Worm (Caenorhabditis elegans) whole organism, L4 larva: ENCODE data around the gene gei-14.

Experiments
- D1046.2 ChIP-seq: fragments of 200-800 bp; sonication (Bioruptor generic); IDR thresholded peaks from 2 replicates; pipeline ENCODE4 v1.3.6; 2022; ENCODE audit warnings: missing genetic modification characterization, missing compliant biosample characterization
- F10B5.3 ChIP-seq: sonication (generic microtip); optimal IDR thresholded peaks from 2 replicates; lab custom pipeline; 2016; ENCODE audit warnings: mild to moderate bottlenecking, missing genetic modification characterization, missing compliant biosample characterization
- F37D6.2 ChIP-seq: sonication (generic microtip); optimal IDR thresholded peaks from 2 replicates; lab custom pipeline; 2016; ENCODE audit warnings: mild to moderate bottlenecking, missing genetic modification characterization, missing compliant biosample characterization
- F49E8.2 ChIP-seq: sonication (generic microtip); optimal IDR thresholded peaks from 2 replicates; lab custom pipeline; 2016; ENCODE audit warnings: missing compliant biosample characterization, mild to moderate bottlenecking, missing genetic modification characterization, borderline replicate concordance
- T20F7.1 ChIP-seq: fragments of 200-800 bp; sonication (Bioruptor generic); optimal IDR thresholded peaks from 2 replicates; lab custom pipeline; 2018; ENCODE audit warnings: mild to moderate bottlenecking, missing genetic modification characterization, missing compliant biosample characterization
- Y48G9A.11 ChIP-seq: fragments of 200-800 bp; sonication (Bioruptor generic); IDR thresholded peaks from 2 replicates; pipeline ENCODE4 v1.3.6; 2022; ENCODE audit warnings: missing genetic modification reagents, missing genetic modification characterization, missing compliant biosample characterization
- ama-1 ChIP-seq: fragments of 150-350 bp; optimal IDR thresholded peaks from 2 replicates; lab custom pipeline; 2014; ENCODE audit warnings: inconsistent platforms, mixed read lengths
- ceh-28 ChIP-seq: fragments of 150-350 bp; optimal IDR thresholded peaks from 2 replicates; lab custom pipeline; 2014; ENCODE audit warnings: missing biosample characterization, missing genetic modification reagents, missing genetic modification characterization
- cey-2 ChIP-seq: sonication (generic microtip); optimal IDR thresholded peaks from 3 replicates; lab custom pipeline; 2017; ENCODE audit warnings: missing genetic modification characterization, mild to moderate bottlenecking, missing compliant biosample characterization, antibody characterized with exemption, borderline replicate concordance; ENCODE audit not compliant: insufficient read depth
- daf-16 ChIP-seq, 3 experiments: sonication (generic microtip); optimal IDR thresholded peaks; 2 replicates each; lab custom pipeline; 2016 to 2017; ENCODE audit warnings: missing genetic modification characterization in 3 of 3, missing genetic modification reagents in 3 of 3, mild to moderate bottlenecking in 2 of 3, missing compliant biosample characterization in 2 of 3, missing biosample characterization in 1 of 3, moderate library complexity in 1 of 3
- dmd-9 ChIP-seq: fragments of 200-800 bp; sonication (Bioruptor generic); IDR thresholded peaks from 2 replicates; pipeline ENCODE4 v1.3.6; 2022; ENCODE audit warnings: missing genetic modification reagents, missing genetic modification characterization, missing compliant biosample characterization
- egl-27 ChIP-seq: sonication (generic microtip); optimal IDR thresholded peaks from 3 replicates; lab custom pipeline; 2017; ENCODE audit warnings: missing biosample characterization, missing genetic modification reagents, missing genetic modification characterization
- fos-1 ChIP-seq: fragments of 150-350 bp; optimal IDR thresholded peaks from 2 replicates; lab custom pipeline; 2014; ENCODE audit warnings: missing biosample characterization, missing genetic modification characterization
- hlh-11 ChIP-seq: fragments of 200-800 bp; sonication (Bioruptor generic); optimal IDR thresholded peaks from 2 replicates; lab custom pipeline; 2018; ENCODE audit warnings: mild to moderate bottlenecking, missing genetic modification characterization, missing compliant biosample characterization
- hlh-30 ChIP-seq: sonication (generic microtip); optimal IDR thresholded peaks from 2 replicates; lab custom pipeline; 2017; ENCODE audit warnings: antibody characterized with exemption, mild to moderate bottlenecking, missing genetic modification characterization, missing compliant biosample characterization; ENCODE audit not compliant: insufficient read depth
- jun-1 ChIP-seq: fragments of 150-350 bp; optimal IDR thresholded peaks from 2 replicates; lab custom pipeline; 2014; ENCODE audit warnings: missing biosample characterization, missing genetic modification reagents, missing genetic modification characterization
- lin-13 ChIP-seq: fragments of 150-350 bp; optimal IDR thresholded peaks from 2 replicates; lab custom pipeline; 2014; ENCODE audit warnings: missing biosample characterization, missing genetic modification reagents, missing genetic modification characterization
- lin-15B ChIP-seq: fragments of 150-350 bp; sonication (generic microtip); optimal IDR thresholded peaks from 3 replicates; lab custom pipeline; 2014; ENCODE audit warnings: missing biosample characterization, missing genetic modification characterization
- lin-38 ChIP-seq: fragments of 200-800 bp; sonication (Bioruptor generic); IDR thresholded peaks from 2 replicates; pipeline ENCODE4 v1.3.6; 2022; ENCODE audit warnings: missing genetic modification reagents, missing genetic modification characterization, missing compliant biosample characterization
- mdl-1 ChIP-seq, 2 experiments: fragments of 150-350 bp in 1 of 2; sonication (generic microtip) in 1 of 2; optimal IDR thresholded peaks; 2 replicates each; lab custom pipeline; 2014 to 2017; ENCODE audit warnings: missing biosample characterization in 2 of 2, missing genetic modification characterization in 2 of 2
- mdt-29 ChIP-seq: fragments of 200-800 bp; sonication (Bioruptor generic); IDR thresholded peaks from 2 replicates; pipeline ENCODE4 v1.3.6; 2022; ENCODE audit warnings: missing genetic modification reagents, missing genetic modification characterization, missing compliant biosample characterization
- mxl-3 ChIP-seq: fragments of 200-800 bp; sonication (Bioruptor generic); optimal IDR thresholded peaks from 2 replicates; lab custom pipeline; 2018; ENCODE audit warnings: mild to moderate bottlenecking, missing genetic modification characterization, missing compliant biosample characterization
- nhr-102 ChIP-seq: sonication (generic microtip); optimal IDR thresholded peaks from 2 replicates; lab custom pipeline; 2016; ENCODE audit warnings: mild to moderate bottlenecking, missing genetic modification characterization, moderate library complexity, missing compliant biosample characterization
- nhr-11 ChIP-seq: fragments of 150-350 bp; optimal IDR thresholded peaks from 2 replicates; lab custom pipeline; 2014; ENCODE audit warnings: missing biosample characterization, missing genetic modification characterization
- nhr-111 ChIP-seq: fragments of 200-800 bp; sonication (Bioruptor generic); optimal IDR thresholded peaks from 2 replicates; lab custom pipeline; 2018; ENCODE audit warnings: mild to moderate bottlenecking, missing genetic modification characterization, missing compliant biosample characterization
- nhr-28 ChIP-seq: fragments of 150-350 bp; optimal IDR thresholded peaks from 2 replicates; lab custom pipeline; 2014; ENCODE audit warnings: missing biosample characterization, missing genetic modification characterization
- nhr-48 ChIP-seq: sonication (generic microtip); optimal IDR thresholded peaks from 2 replicates; lab custom pipeline; 2016; ENCODE audit warnings: mild to moderate bottlenecking, missing genetic modification characterization, missing compliant biosample characterization
- nhr-6 ChIP-seq: fragments of 150-350 bp; optimal IDR thresholded peaks from 2 replicates; lab custom pipeline; 2014; ENCODE audit warnings: missing biosample characterization, missing genetic modification characterization
- pha-4 ChIP-seq, 2 experiments: fragments of 150-350 bp in 1 of 2; fragments of 200-800 bp in 1 of 2; sonication (Bioruptor generic) in 1 of 2; IDR thresholded peaks in 1 of 2; optimal IDR thresholded peaks in 1 of 2; 2 replicates each; pipeline versions ENCODE4 v1.3.6 to Lab custom; 2014 to 2022; ENCODE audit warnings: missing genetic modification characterization in 2 of 2, missing genetic modification reagents in 2 of 2, missing biosample characterization in 1 of 2, missing compliant biosample characterization in 1 of 2
- pqm-1 ChIP-seq: sonication (generic microtip); optimal IDR thresholded peaks from 2 replicates; lab custom pipeline; 2017; ENCODE audit warnings: missing biosample characterization, missing genetic modification characterization
- snpc-1.2 ChIP-seq: fragments of 200-800 bp; sonication (Bioruptor generic); IDR thresholded peaks from 2 replicates; pipeline ENCODE4 v1.3.6; 2022; ENCODE audit warnings: missing genetic modification reagents, missing genetic modification characterization, missing compliant biosample characterization
- spr-3 ChIP-seq: fragments of 200-800 bp; sonication (Bioruptor generic); optimal IDR thresholded peaks from 2 replicates; lab custom pipeline; 2018; ENCODE audit warnings: mild to moderate bottlenecking, missing genetic modification characterization, missing compliant biosample characterization
- tag-97 ChIP-seq: fragments of 200-800 bp; sonication (Bioruptor generic); IDR thresholded peaks from 2 replicates; pipeline ENCODE4 v1.3.6; 2022; ENCODE audit warnings: missing genetic modification characterization, missing compliant biosample characterization
- unc-130 ChIP-seq: sonication (generic microtip); optimal IDR thresholded peaks from 2 replicates; lab custom pipeline; 2016; ENCODE audit warnings: missing genetic modification reagents, missing genetic modification characterization, missing compliant biosample characterization
- unc-62 ChIP-seq, 3 experiments: fragments of 150-350 bp in 1 of 3; sonication (generic microtip); optimal IDR thresholded peaks in 2 of 3; peaks in 1 of 3; 1 replicate in 1 of 3; 2 replicates in 2 of 3; lab custom pipeline; 2014 to 2017; ENCODE audit warnings: missing biosample characterization in 3 of 3, missing genetic modification characterization in 3 of 3, missing genetic modification reagents in 3 of 3, missing genotype in 1 of 3
- zag-1 ChIP-seq: fragments of 150-350 bp; optimal IDR thresholded peaks from 2 replicates; lab custom pipeline; 2014; ENCODE audit warnings: missing biosample characterization, missing genetic modification characterization
- zip-2 ChIP-seq: fragments of 150-350 bp; optimal IDR thresholded peaks from 2 replicates; lab custom pipeline; 2014; ENCODE audit warnings: missing biosample characterization, missing genetic modification characterization
- ztf-11 ChIP-seq: fragments of 150-350 bp; optimal IDR thresholded peaks from 2 replicates; lab custom pipeline; 2014; ENCODE audit warnings: missing biosample characterization, missing genetic modification characterization
- ztf-7 ChIP-seq: fragments of 150-350 bp; optimal IDR thresholded peaks from 2 replicates; lab custom pipeline; 2014; ENCODE audit warnings: missing biosample characterization, missing genetic modification characterization

The gei-14 gene

DNA sequence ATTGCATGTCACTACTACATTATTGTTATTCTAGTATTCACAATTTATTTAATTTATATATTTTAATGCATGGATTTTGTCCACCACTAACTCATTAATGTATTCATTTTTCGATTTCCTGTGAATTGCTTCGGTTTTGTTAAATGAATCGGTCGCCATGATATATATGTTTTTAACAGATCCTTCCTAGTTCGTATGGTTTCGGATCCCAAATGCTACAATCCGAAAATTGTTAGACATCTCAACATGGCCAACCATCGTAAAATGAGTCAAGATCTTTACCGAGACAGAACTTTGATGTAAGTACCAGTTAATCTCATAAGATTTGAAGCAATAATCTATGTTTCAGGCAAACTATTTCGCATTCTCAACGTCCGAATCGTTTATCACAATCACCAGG, 3.0 kb downstream of the gei-14 start:
- TF ChIP-seq unc-62 (GFP tag; optimal IDR thresholded peaks at IDR 0.05 in 1 of 2; lab: Kevin White, UChicago) = peak in 1 of 2 experiments; percentile 93
- no peak for TF ChIP-seq unc-62 (tag; optimal IDR thresholded peaks at IDR 0.05; lab: Kevin White, UChicago)
- no peak for TF ChIP-seq F49E8.2
- 0 out of 2 replicates have a peak, but pooled peaks have one; percentile 34 for TF ChIP-seq lin-38 (GFP tag; lab: Robert Waterston, UW)
- no peak for TF ChIP-seq spr-3 (GFP tag; lab: Kevin White, UChicago)

DNA sequence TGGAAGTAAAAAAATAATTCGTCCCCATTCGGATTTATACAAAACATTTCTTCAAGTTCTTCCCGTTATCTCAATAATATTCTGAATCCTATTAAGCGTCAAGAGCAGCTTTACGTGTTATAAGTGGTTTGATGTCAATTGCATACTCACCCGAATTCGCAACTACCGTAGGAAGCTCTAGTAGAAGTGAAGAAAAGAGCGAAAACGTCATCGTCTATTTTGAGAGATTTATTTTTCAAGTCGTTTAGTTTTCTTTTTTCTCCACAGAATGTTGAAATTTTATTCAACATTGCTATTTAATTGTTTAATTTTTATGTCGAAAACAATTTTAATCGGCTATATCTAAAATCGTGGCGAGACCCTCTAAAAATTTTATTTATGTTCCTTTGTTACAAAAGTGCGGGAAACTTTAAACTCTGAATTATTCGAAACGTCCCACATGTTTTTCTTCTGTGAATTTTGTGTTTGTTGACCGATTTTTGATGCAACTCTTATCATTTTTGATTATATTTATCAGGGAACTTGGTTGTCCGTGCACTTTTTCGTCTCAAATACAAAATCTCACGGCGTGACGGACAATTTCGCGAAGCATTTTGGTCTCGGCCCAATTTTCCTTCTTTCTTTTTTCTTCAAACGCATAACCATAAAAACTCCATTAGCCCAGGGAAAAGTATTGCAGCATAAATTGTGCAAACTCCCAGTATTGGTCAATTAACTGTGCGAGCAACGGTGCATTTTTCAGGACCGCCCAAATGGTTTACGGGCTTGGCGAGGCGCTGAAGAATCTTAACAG, 6.0 kb downstream of the gei-14 start, which contains the start of gene tdc-1:
tdc-1 (plus strand) TSS at position 743 of the 793 bp plus-strand sequence.
- TF ChIP-seq daf-16 (GFP tag; optimal IDR thresholded peaks at IDR 0.05; lab: Kevin White, UChicago) = no peak
- TF ChIP-seq daf-16 (tag; optimal IDR thresholded peaks at IDR 0.05; lab: Kevin White, UChicago) = peak; percentile 11
- no peak for TF ChIP-seq cey-2
- TF ChIP-seq pha-4 (GFP tag; IDR thresholded peaks at IDR 0.05; lab: Robert Waterston, UW) = no peak
- TF ChIP-seq pha-4 (tag; optimal IDR thresholded peaks at IDR 0.05; lab: Kevin White, UChicago) = no peak
- peak; percentile 7 for TF ChIP-seq unc-130 (GFP tag; lab: Kevin White, UChicago)
- no peak for TF ChIP-seq lin-13 (GFP tag; lab: Kevin White, UChicago)
- peak in 1 of 2 experiments; percentile 80 for TF ChIP-seq unc-62 (GFP tag; optimal IDR thresholded peaks at IDR 0.05 in 1 of 2; lab: Kevin White, UChicago)
- TF ChIP-seq unc-62 (tag; optimal IDR thresholded peaks at IDR 0.05; lab: Kevin White, UChicago) = no peak
- TF ChIP-seq, all 104 proteins: peak for 3

DNA sequence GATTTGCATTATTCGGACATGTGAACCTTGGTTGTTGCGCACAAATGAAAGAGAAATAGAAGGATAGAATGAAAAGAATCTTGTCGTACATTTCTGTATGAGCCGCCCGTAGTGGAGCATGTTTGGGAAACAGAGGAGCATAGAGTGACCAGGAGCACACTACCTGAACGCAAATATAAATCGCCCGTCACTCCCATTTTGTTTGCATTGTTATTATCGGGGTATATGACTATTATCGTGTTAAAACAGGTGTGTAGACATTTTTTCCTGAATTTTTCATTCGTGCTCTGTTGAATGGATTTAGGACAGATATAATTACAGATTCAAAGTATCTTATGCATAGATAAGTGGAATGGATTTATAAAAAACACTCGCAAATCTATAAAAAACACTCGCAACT, 6.7 kb downstream of the gei-14 start, which contains the start of gene K01C8.2:
K01C8.2 (minus strand) TSS at position 101 of the 400 bp plus-strand sequence.
- no peak for TF ChIP-seq ceh-28
- TF ChIP-seq tag-97 (GFP tag; lab: Robert Waterston, UW) = no peak
- no peak for TF ChIP-seq nhr-6
- TF ChIP-seq ztf-11 = no peak
- TF ChIP-seq F37D6.2 (tag; lab: Kevin White, UChicago) = no peak
- TF ChIP-seq, all 104 proteins: peak for 0

DNA sequence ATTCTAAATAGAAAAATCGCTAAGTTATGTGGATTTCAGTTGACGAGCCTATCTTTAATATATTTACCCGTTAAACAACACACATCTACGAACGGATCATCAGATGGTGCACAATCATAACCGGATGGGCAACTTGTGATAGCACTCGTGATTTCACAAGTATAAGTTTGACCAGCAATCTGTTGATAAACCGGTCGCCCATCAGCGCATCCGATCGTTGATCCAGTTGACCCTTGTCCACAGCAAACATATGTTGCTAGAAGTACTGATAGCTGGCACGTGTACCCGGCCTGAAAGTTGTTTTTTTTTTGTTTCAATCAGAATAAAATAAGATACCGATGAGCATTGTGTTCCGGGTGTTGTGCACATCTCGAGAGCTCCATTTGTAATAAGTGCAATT, 8.4 kb downstream of the gei-14 start:
- TF ChIP-seq hlh-30 (tag; lab: Kevin White, UChicago) = peak; percentile 17
- no peak for TF ChIP-seq mdt-29 (GFP tag; lab: Robert Waterston, UW)
- peak in 1 of 2 experiments; percentile 56 for TF ChIP-seq mdl-1 (tag; optimal IDR thresholded peaks at IDR 0.05; lab: Kevin White, UChicago)
- peak; percentile 53 for TF ChIP-seq nhr-28 (tag; lab: Kevin White, UChicago)
- TF ChIP-seq hlh-11 (tag; lab: Kevin White, UChicago) = peak; percentile 17

DNA sequence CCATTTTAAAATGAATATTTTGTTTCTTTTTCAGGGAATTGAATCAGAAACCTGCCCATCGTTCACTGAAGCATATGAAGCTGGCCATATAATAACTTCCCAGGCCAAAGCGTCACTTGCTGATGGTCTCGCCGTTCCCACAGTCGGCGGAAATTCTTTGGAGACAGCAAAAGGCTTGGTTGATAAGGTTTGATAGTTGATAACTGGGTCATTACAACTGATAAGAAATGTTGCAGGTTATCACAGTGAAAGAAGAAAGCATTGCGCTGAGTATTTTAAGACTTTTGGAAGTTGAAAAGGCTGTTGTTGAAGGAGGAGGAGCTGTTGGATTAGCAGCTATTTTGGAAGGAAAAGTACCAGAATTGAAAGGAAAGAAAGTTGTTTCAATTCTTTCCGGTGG, 9.5 kb downstream of the gei-14 start:
- TF ChIP-seq fos-1 (tag; lab: Kevin White, UChicago) (no peak), ama-1 (lab: Kevin White, UChicago) (no peak), nhr-48 (no peak), D1046.2 (GFP tag; lab: Robert Waterston, UW) (no peak), nhr-102 (tag; lab: Kevin White, UChicago) (no peak), nhr-11 (tag; lab: Kevin White, UChicago) (no peak), jun-1 (tag; lab: Kevin White, UChicago) (no peak), nhr-28 (tag; lab: Kevin White, UChicago) (peak; percentile 56), lin-38 (GFP tag; lab: Robert Waterston, UW) (no peak), lin-15B (no peak), ztf-11 (no peak), snpc-1.2 (GFP tag; lab: Robert Waterston, UW) (no peak), nhr-111 (no peak), dmd-9 (GFP tag; lab: Robert Waterston, UW) (no peak), egl-27 (tag; lab: Kevin White, UChicago) (no peak), lin-13 (GFP tag; lab: Kevin White, UChicago) (no peak), F10B5.3 (tag; lab: Kevin White, UChicago) (no peak), Y48G9A.11 (GFP tag; lab: Robert Waterston, UW) (no peak), zag-1 (tag; lab: Kevin White, UChicago) (no peak), ztf-7 (tag; lab: Kevin White, UChicago) (no peak), zip-2 (tag; lab: Kevin White, UChicago) (no peak), daf-16 (GFP tag; optimal IDR thresholded peaks at IDR 0.05; lab: Kevin White, UChicago) (no peak), daf-16 (tag; optimal IDR thresholded peaks at IDR 0.05; lab: Kevin White, UChicago) (no peak), T20F7.1 (GFP tag; lab: Kevin White, UChicago) (no peak), pqm-1 (tag; lab: Kevin White, UChicago) (peak; percentile 89), mxl-3 (GFP tag; lab: Kevin White, UChicago) (peak; percentile 38), hlh-11 (tag; lab: Kevin White, UChicago) (peak; percentile 35)
